Fruit fly (Drosophila melanogaster) Kc167 (cell line): ENCODE measurements around the gene gammaCOP.

Experiments used
- Myc ChIP-seq: fragments of >200 bp; optimal IDR thresholded peaks from 2 replicates; lab custom pipeline; 2017; ENCODE audit warnings: missing external identifiers
- Sin3A ChIP-seq: fragments of >200 bp; optimal IDR thresholded peaks from 2 replicates; lab custom pipeline; 2018; ENCODE audit warnings: missing external identifiers
- h ChIP-seq: fragments of >200 bp; optimal IDR thresholded peaks from 3 replicates; lab custom pipeline; 2018; ENCODE audit warnings: missing external identifiers
- insv ChIP-seq: fragments of >200 bp; optimal IDR thresholded peaks from 3 replicates; lab custom pipeline; 2018; ENCODE audit warnings: missing external identifiers
- psq ChIP-seq: fragments of >200 bp; optimal IDR thresholded peaks from 2 replicates; lab custom pipeline; 2017; ENCODE audit warnings: missing external identifiers
- ttk ChIP-seq: sonication (Bioruptor generic); optimal IDR thresholded peaks from 2 replicates; lab custom pipeline; 2017; ENCODE audit warnings: missing external identifiers

The gammaCOP gene

dm6 chr3R:31612564-31612963 lies 40.6 kb downstream of the gammaCOP start, which contains the start of gene CycG:
TSS of gene CycG (minus strand) at chr3R:31612664.
- TF ChIP-seq ttk (lab: Kevin White, UChicago): no peak

dm6 chr3R:31616001-31616400 lies 44.1 kb downstream of the gammaCOP start, which contains the start of the genes Mnat9 and CG1792:
TSS of gene Mnat9 (minus strand) at chr3R:31616160.
TSS of gene CG1792 (plus strand) at chr3R:31616303.
- TF ChIP-seq Sin3A (no peak), h (lab: Kevin White, UChicago) (no peak), Myc (lab: Kevin White, UChicago) (no peak), insv (lab: Kevin White, UChicago) (no peak), ttk (lab: Kevin White, UChicago) (no peak), psq (lab: Kevin White, UChicago) (no peak)

DNA sequence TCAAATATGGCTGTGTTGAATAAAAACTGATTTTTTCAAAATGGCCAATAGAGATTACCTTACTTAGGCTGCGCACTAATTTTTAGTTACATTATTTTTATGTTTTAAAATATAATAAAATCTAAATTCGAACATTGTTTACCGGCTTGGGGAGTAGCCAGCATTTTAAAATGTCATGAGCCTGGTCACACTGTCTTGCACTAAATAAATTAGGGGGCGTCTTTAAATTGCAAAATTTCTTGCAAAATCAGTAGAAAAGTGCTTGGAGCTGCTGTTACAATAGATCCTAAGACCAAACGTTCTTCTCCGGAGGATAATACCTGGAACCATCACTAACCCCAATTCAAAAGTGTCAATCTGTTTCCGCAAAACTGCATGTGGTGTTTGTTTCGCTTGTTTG lies 45.9 kb downstream of the gammaCOP start, which contains the start of gene pasha:
Gene pasha (plus strand): TSS at position 177 of the 400 bp plus-strand sequence.
- no peak for TF ChIP-seq h (lab: Kevin White, UChicago)

DNA sequence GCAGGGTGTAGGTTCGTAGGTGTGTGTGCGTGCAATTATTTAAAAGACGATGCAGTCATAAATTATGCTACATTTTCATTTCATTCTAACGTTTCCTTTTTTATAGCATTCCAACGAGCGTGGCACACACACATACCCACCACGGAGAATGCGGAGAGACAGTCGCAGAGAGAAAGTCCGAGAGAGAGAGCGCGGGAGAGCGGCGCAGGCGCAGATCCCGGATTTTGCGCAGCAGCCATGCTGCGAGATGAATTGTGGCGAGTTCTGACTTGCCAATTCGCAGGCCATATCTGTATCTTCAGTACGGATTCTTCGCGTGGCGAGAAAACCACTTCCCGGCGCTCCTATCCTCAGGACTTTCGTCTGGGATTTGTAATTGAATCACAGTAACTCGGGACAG lies 49.9 kb downstream of the gammaCOP start, which contains the start of gene kek6:
Gene kek6 (plus strand): TSS at position 323 of the 400 bp plus-strand sequence.
- TF ChIP-seq ttk (lab: Kevin White, UChicago) (no peak), Myc (lab: Kevin White, UChicago) (no peak), insv (lab: Kevin White, UChicago) (no peak), Sin3A (no peak), h (lab: Kevin White, UChicago) (no peak), psq (lab: Kevin White, UChicago) (no peak)

DNA sequence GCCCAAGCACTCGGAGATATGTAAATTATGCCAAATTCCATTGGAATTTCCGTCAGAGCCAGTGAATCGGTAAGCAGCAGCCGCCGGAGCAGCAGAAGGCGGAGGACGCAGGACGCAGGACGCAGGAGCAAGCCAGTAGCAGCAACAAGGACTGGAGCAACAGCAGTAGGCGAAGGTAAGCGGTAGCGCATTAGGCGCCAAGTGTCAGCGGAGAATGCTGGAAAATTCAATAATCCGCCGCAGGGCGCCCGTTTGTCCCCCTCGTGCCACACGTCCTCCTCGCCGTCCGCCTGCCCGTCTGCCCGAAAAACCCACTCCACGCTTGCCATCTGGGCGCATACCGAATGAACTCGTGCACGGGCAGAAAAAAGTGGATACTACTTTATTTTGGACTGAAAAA lies 50.7 kb downstream of the gammaCOP start:
- no peak for TF ChIP-seq h (lab: Kevin White, UChicago)
